Worm (Caenorhabditis elegans) whole organism, early embryonic: ENCODE results near the gene cal-8.

ENCODE experiments used
- aly-1 ChIP-seq: sonication (generic microtip); optimal IDR thresholded peaks from 2 replicates; lab custom pipeline; 2016; ENCODE audit warnings: missing genetic modification characterization, missing compliant biosample characterization
- ama-1 ChIP-seq: fragments of 150-350 bp; optimal IDR thresholded peaks from 2 replicates; lab custom pipeline; 2014
- ceh-13 ChIP-seq: fragments of 200-800 bp; sonication (Bioruptor generic); optimal IDR thresholded peaks from 2 replicates; lab custom pipeline; 2018; ENCODE audit warnings: mild to moderate bottlenecking, missing genetic modification characterization, missing compliant biosample characterization
- flt-1 ChIP-seq: fragments of 200-800 bp; sonication (Bioruptor generic); IDR thresholded peaks from 2 replicates; pipeline ENCODE4 v1.3.6; 2022; ENCODE audit warnings: missing genetic modification characterization, missing compliant biosample characterization
- hmbx-1 ChIP-seq: sonication (generic microtip); optimal IDR thresholded peaks from 2 replicates; lab custom pipeline; 2016; ENCODE audit warnings: mild to moderate bottlenecking, missing genetic modification characterization, missing compliant biosample characterization
- hmg-4 ChIP-seq: fragments of 200-800 bp; sonication (Bioruptor generic); optimal IDR thresholded peaks from 2 replicates; lab custom pipeline; 2018; ENCODE audit warnings: mild to moderate bottlenecking, missing genetic modification characterization, missing compliant biosample characterization
- tbx-11 ChIP-seq: fragments of 200-800 bp; sonication (Bioruptor generic); IDR thresholded peaks from 2 replicates; pipeline ENCODE4 v1.3.6; 2022; ENCODE audit warnings: missing genetic modification characterization, missing compliant biosample characterization
- tra-4 ChIP-seq: sonication (generic microtip); optimal IDR thresholded peaks from 2 replicates; lab custom pipeline; 2017; ENCODE audit warnings: missing genetic modification characterization, missing compliant biosample characterization

ce11 chrII:5478318-5478717 lies 3.5 kb downstream of the cal-8 start, which contains the start of gene F56D1.1:
- TF ChIP-seq ama-1 (lab: Kevin White, UChicago) (no peak), tbx-11 (GFP tag; lab: Robert Waterston, UW) (no peak), hmbx-1 (tag; lab: Kevin White, UChicago) (no peak), flt-1 (no peak), hmg-4 (GFP tag; lab: Kevin White, UChicago) (no peak), ceh-13 (GFP tag; lab: Kevin White, UChicago) (no peak), aly-1 (no peak), tra-4 (tag; lab: Kevin White, UChicago) (no peak)
